Fruit fly (Drosophila melanogaster) whole organism, embryonic: ENCODE data around the gene tbrd-1.

Experiments used
- Ada2b ChIP-seq: fragments of 200-800 bp; sonication (Bioruptor generic); IDR thresholded peaks from 2 replicates; pipeline ENCODE4 v1.3.6; 2022; ENCODE audit warnings: missing biosample characterization, missing genetic modification characterization
- Atf6 ChIP-seq: fragments of 200-800 bp; sonication (Bioruptor generic); IDR thresholded peaks from 2 replicates; pipeline ENCODE4 v1.3.6; 2022; ENCODE audit warnings: missing biosample characterization, missing genetic modification characterization
- Bgb ChIP-seq: fragments of 200-800 bp; sonication (Bioruptor generic); IDR thresholded peaks from 2 replicates; pipeline ENCODE4 v1.3.6; 2022; ENCODE audit warnings: missing biosample characterization, missing genetic modification characterization; ENCODE audit not compliant: partially characterized antibody
- CG10431 ChIP-seq: fragments of 200-800 bp; sonication (Bioruptor generic); optimal IDR thresholded peaks from 3 replicates; lab custom pipeline; 2018; ENCODE audit warnings: missing biosample characterization, mild to moderate bottlenecking, missing genetic modification characterization
- CG10462 ChIP-seq: fragments of 200-800 bp; sonication (Bioruptor generic); optimal IDR thresholded peaks from 2 replicates; lab custom pipeline; 2016; ENCODE audit warnings: missing biosample characterization, missing genetic modification characterization
- CG14860 ChIP-seq: fragments of 200-800 bp; sonication (Bioruptor generic); IDR thresholded peaks from 3 replicates; pipeline ENCODE4 v1.3.6; 2022; ENCODE audit warnings: missing biosample characterization, missing genetic modification characterization; ENCODE audit not compliant: partially characterized antibody
- CG16813 ChIP-seq: fragments of 200-800 bp; sonication (Bioruptor generic); IDR thresholded peaks from 3 replicates; pipeline ENCODE4 v1.3.6; 2022; ENCODE audit warnings: missing biosample characterization, missing genetic modification characterization; ENCODE audit not compliant: partially characterized antibody
- CG18262 ChIP-seq: fragments of 200-800 bp; optimal IDR thresholded peaks from 3 replicates; lab custom pipeline; 2019; ENCODE audit warnings: missing biosample characterization, mild to moderate bottlenecking, missing genetic modification characterization, moderate library complexity
- CG18476 ChIP-seq: fragments of 200-800 bp; sonication (Bioruptor generic); optimal IDR thresholded peaks from 2 replicates; lab custom pipeline; 2016; ENCODE audit warnings: missing biosample characterization, mild to moderate bottlenecking, missing genetic modification characterization
- CG18764 ChIP-seq: fragments of 200-800 bp; sonication (Bioruptor generic); optimal IDR thresholded peaks from 3 replicates; lab custom pipeline; 2016; ENCODE audit warnings: missing biosample characterization, missing genetic modification characterization
- CG2889 ChIP-seq: fragments of 200-800 bp; sonication (Bioruptor generic); IDR thresholded peaks from 3 replicates; pipeline ENCODE4 v1.3.6; 2022; ENCODE audit warnings: missing biosample characterization, missing genetic modification characterization
- CG30431 ChIP-seq: fragments of 200-800 bp; sonication (Bioruptor generic); optimal IDR thresholded peaks from 2 replicates; lab custom pipeline; 2017; ENCODE audit warnings: missing biosample characterization, missing genetic modification characterization
- CG31388 ChIP-seq: fragments of 200-800 bp; sonication (Bioruptor generic); optimal IDR thresholded peaks from 2 replicates; lab custom pipeline; 2016; ENCODE audit warnings: missing biosample characterization, missing genetic modification characterization
- CG31441 ChIP-seq: fragments of 200-800 bp; sonication (Bioruptor generic); IDR thresholded peaks from 2 replicates; pipeline ENCODE4 v1.3.6; 2022; ENCODE audit warnings: missing biosample characterization, missing genetic modification characterization
- CG34224 ChIP-seq: fragments of 200-800 bp; sonication (Bioruptor generic); IDR thresholded peaks from 3 replicates; pipeline ENCODE4 v1.3.6; 2022; ENCODE audit warnings: missing biosample characterization, missing genetic modification characterization; ENCODE audit not compliant: partially characterized antibody
- CG4820 ChIP-seq: fragments of 200-800 bp; sonication (Bioruptor generic); optimal IDR thresholded peaks from 3 replicates; lab custom pipeline; 2016; ENCODE audit warnings: missing biosample characterization, missing genetic modification characterization
- CG8290 ChIP-seq, 3 experiments: fragments of 200-800 bp; sonication (Bioruptor generic); optimal IDR thresholded peaks; 2 replicates each; lab custom pipeline; 2016 to 2019; ENCODE audit warnings: missing biosample characterization in 3 of 3, missing genetic modification characterization in 3 of 3, mild to moderate bottlenecking in 2 of 3, moderate library complexity in 1 of 3
- CHES-1-like ChIP-seq: fragments of 200-800 bp; sonication (Bioruptor generic); optimal IDR thresholded peaks from 2 replicates; lab custom pipeline; 2016; ENCODE audit warnings: missing biosample characterization, missing genetic modification characterization
- Dref ChIP-seq: fragments of 200-800 bp; sonication (Bioruptor generic); IDR thresholded peaks from 2 replicates; pipeline ENCODE4 v1.3.6; 2022; ENCODE audit warnings: missing biosample characterization, missing genetic modification characterization
- Gug ChIP-seq: fragments of 200-800 bp; sonication (Bioruptor generic); IDR thresholded peaks from 4 replicates; pipeline ENCODE4 v1.3.6; 2022; ENCODE audit warnings: missing biosample characterization, missing genetic modification characterization
- H15 ChIP-seq: fragments of 200-800 bp; sonication (Bioruptor generic); IDR thresholded peaks from 3 replicates; pipeline ENCODE4 v1.3.6; 2022; ENCODE audit warnings: missing biosample characterization, missing genetic modification characterization
- H2.0 ChIP-seq: fragments of 200-800 bp; sonication (Bioruptor generic); IDR thresholded peaks from 2 replicates; pipeline ENCODE4 v1.3.6; 2022; ENCODE audit warnings: missing biosample characterization, missing genetic modification characterization
- HHEX ChIP-seq: fragments of 200-800 bp; sonication (Bioruptor generic); optimal IDR thresholded peaks from 3 replicates; lab custom pipeline; 2017; ENCODE audit warnings: missing biosample characterization, mild to moderate bottlenecking, missing genetic modification characterization, missing genetic modification reagents
- HLH3B ChIP-seq: fragments of 200-800 bp; sonication (Bioruptor generic); IDR thresholded peaks from 2 replicates; pipeline ENCODE4 v1.3.6; 2022; ENCODE audit warnings: missing biosample characterization, missing genetic modification characterization
- Hr3 ChIP-seq: fragments of 200-800 bp; sonication (Bioruptor generic); optimal IDR thresholded peaks from 3 replicates; lab custom pipeline; 2016; ENCODE audit warnings: missing biosample characterization, missing genetic modification characterization
- Mrtf ChIP-seq: fragments of 200-800 bp; sonication (Bioruptor generic); IDR thresholded peaks from 3 replicates; pipeline ENCODE4 v1.3.6; 2022; ENCODE audit warnings: missing biosample characterization, missing genetic modification characterization
- NK7.1 ChIP-seq: fragments of 200-800 bp; sonication (Bioruptor generic); optimal IDR thresholded peaks from 3 replicates; lab custom pipeline; 2016; ENCODE audit warnings: missing biosample characterization, missing genetic modification characterization
- Nf-YC ChIP-seq: fragments of 200-800 bp; optimal IDR thresholded peaks from 3 replicates; lab custom pipeline; 2019; ENCODE audit warnings: missing biosample characterization, mild to moderate bottlenecking, missing genetic modification characterization, moderate library complexity
- NfI ChIP-seq: fragments of 200-800 bp; sonication (Bioruptor generic); optimal IDR thresholded peaks from 3 replicates; lab custom pipeline; 2018; ENCODE audit warnings: missing biosample characterization, mild to moderate bottlenecking, missing genetic modification characterization, moderate library complexity
- Optix ChIP-seq: fragments of 200-800 bp; sonication (Bioruptor generic); IDR thresholded peaks from 3 replicates; pipeline ENCODE4 v1.3.6; 2022; ENCODE audit warnings: missing biosample characterization, missing genetic modification characterization
- PHDP ChIP-seq: fragments of 200-800 bp; sonication (Bioruptor generic); optimal IDR thresholded peaks from 3 replicates; lab custom pipeline; 2018; ENCODE audit warnings: missing biosample characterization, mild to moderate bottlenecking, missing genetic modification characterization, moderate library complexity
- Ptx1 ChIP-seq: fragments of 200-800 bp; sonication (Bioruptor generic); IDR thresholded peaks from 2 replicates; pipeline ENCODE4 v1.3.6; 2022; ENCODE audit warnings: missing biosample characterization, missing genetic modification characterization
- Rfx ChIP-seq: fragments of 200-800 bp; sonication (Bioruptor generic); IDR thresholded peaks from 2 replicates; pipeline ENCODE4 v1.3.6; 2022; ENCODE audit warnings: missing biosample characterization, missing genetic modification characterization
- Sox102F ChIP-seq: fragments of 200-800 bp; sonication (Bioruptor generic); optimal IDR thresholded peaks from 2 replicates; lab custom pipeline; 2018; ENCODE audit warnings: missing biosample characterization, mild to moderate bottlenecking, missing genetic modification characterization, moderate library complexity
- Ssrp ChIP-seq: fragments of 200-800 bp; sonication (Bioruptor generic); optimal IDR thresholded peaks from 2 replicates; lab custom pipeline; 2018; ENCODE audit warnings: missing biosample characterization, mild to moderate bottlenecking, missing genetic modification characterization, moderate library complexity
- Trl ChIP-seq, 3 experiments: fragments of >200 bp in 2 of 3; fragments of 200-800 bp in 1 of 3; sonication (Bioruptor generic) in 1 of 3; optimal IDR thresholded peaks; 2 replicates in 1 of 3; 3 replicates in 2 of 3; lab custom pipeline; 2016 to 2017; ENCODE audit warnings: missing biosample characterization in 1 of 3, missing genetic modification characterization in 1 of 3
- ara ChIP-seq: fragments of 200-800 bp; sonication (Bioruptor generic); IDR thresholded peaks from 2 replicates; pipeline ENCODE4 v1.3.6; 2022; ENCODE audit warnings: missing biosample characterization, missing genetic modification characterization
- ato ChIP-seq: fragments of 200-800 bp; sonication (Bioruptor generic); IDR thresholded peaks from 2 replicates; pipeline ENCODE4 v1.3.6; 2022; ENCODE audit warnings: missing biosample characterization, missing genetic modification characterization; ENCODE audit not compliant: partially characterized antibody
- bab2 ChIP-seq: fragments of 200-800 bp; sonication (Bioruptor generic); optimal IDR thresholded peaks from 2 replicates; lab custom pipeline; 2016; ENCODE audit warnings: missing biosample characterization, missing genetic modification characterization
- bigmax ChIP-seq: fragments of 200-800 bp; sonication (Bioruptor generic); optimal IDR thresholded peaks from 2 replicates; lab custom pipeline; 2018; ENCODE audit warnings: missing biosample characterization, mild to moderate bottlenecking, missing genetic modification characterization
- chn ChIP-seq: fragments of 200-800 bp; sonication (Bioruptor generic); optimal IDR thresholded peaks from 2 replicates; lab custom pipeline; 2016; ENCODE audit warnings: missing biosample characterization, missing genetic modification characterization
- corto ChIP-seq: fragments of 200-800 bp; sonication (Bioruptor generic); optimal IDR thresholded peaks from 2 replicates; lab custom pipeline; 2016; ENCODE audit warnings: missing biosample characterization, mild to moderate bottlenecking, missing genetic modification characterization, moderate library complexity
- dmrt99B ChIP-seq: fragments of 200-800 bp; sonication (Bioruptor generic); optimal IDR thresholded peaks from 2 replicates; lab custom pipeline; 2018; ENCODE audit warnings: missing biosample characterization, mild to moderate bottlenecking, missing genetic modification characterization, moderate library complexity
- fd3F ChIP-seq: fragments of 200-800 bp; sonication (Bioruptor generic); optimal IDR thresholded peaks from 2 replicates; lab custom pipeline; 2018; ENCODE audit warnings: missing biosample characterization, mild to moderate bottlenecking, missing genetic modification characterization, moderate library complexity
- gcm2 ChIP-seq: fragments of 200-800 bp; sonication (Bioruptor generic); optimal IDR thresholded peaks from 2 replicates; lab custom pipeline; 2016; ENCODE audit warnings: missing biosample characterization, missing genetic modification characterization
- gsb-n ChIP-seq: fragments of 200-800 bp; sonication (Bioruptor generic); optimal IDR thresholded peaks from 3 replicates; lab custom pipeline; 2018; ENCODE audit warnings: missing biosample characterization, mild to moderate bottlenecking, missing genetic modification characterization
- maf-S ChIP-seq: fragments of 200-800 bp; sonication (Bioruptor generic); optimal IDR thresholded peaks from 2 replicates; lab custom pipeline; 2016; ENCODE audit warnings: missing biosample characterization, missing genetic modification characterization
- pho ChIP-seq: fragments of 200-800 bp; sonication (Bioruptor generic); optimal IDR thresholded peaks from 2 replicates; lab custom pipeline; 2016; ENCODE audit warnings: missing biosample characterization, missing genetic modification characterization
- rib ChIP-seq: fragments of 200-800 bp; sonication (Bioruptor generic); IDR thresholded peaks from 2 replicates; pipeline ENCODE4 v1.3.6; 2022; ENCODE audit warnings: missing biosample characterization, missing genetic modification characterization

tbrd-1 gene

DNA sequence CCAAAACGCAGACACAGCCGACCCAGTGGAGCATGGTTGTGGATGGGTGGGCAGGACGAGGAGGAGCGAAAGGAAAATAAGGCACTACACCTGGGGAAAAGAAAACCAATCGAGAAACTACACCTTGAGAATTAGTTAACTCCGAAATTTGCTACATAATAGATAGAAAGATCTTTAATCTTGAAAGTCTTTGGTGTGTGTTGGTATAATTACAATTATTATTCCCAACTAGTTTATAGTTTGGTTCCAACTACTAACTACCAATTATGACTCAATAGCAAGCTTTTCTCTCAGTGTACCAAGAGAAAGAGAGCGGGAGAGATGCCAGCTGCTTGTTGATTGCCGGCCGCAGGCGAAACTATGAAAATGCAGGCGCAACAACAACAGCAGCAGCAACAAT, 19.2 kb downstream of the tbrd-1 start (continued):
- TF ChIP-seq ato, result no peak
- no peak for TF ChIP-seq Dref
- TF ChIP-seq gsb-n (tag; lab: Kevin White, UChicago), result no peak
- TF ChIP-seq gcm2 (GFP tag; lab: Kevin White, UChicago), result no peak
- TF ChIP-seq pho, result no peak
- no peak for TF ChIP-seq CHES-1-like (GFP tag; lab: Kevin White, UChicago)
- TF ChIP-seq CG31388 (GFP tag; lab: Kevin White, UChicago), result no peak
- TF ChIP-seq Sox102F, result peak; percentile 24
- no peak for TF ChIP-seq Ada2b (GFP tag; lab: Robert Waterston, UW)
- no peak for TF ChIP-seq Mrtf (GFP tag; lab: Robert Waterston, UW)

DNA sequence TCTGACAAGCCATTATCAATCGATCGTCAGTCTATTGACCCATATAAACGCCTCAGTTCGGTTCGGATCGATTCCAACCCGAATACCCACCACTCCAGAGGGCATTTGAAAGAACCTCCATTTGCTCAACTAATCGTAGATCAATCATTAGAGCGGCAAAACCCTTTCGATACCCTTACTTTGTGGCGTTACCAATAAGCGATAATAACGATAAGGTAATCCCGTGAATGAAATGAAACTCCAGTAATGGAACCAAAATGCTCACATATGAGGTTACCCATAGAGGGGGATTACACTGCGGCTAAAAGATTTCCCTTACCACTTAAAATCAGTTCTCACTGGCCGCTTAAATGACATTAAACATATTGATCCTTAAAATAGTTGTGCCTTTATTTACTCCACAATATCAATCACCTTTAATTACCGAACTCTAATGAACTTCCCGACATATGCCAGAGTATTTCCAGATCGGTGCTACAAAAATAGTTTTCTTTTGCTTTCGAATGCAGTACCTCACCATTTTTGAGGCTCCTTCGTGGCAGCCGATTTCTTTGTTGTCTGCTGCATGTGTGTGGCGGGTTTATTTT, 20.7 kb downstream of the tbrd-1 start:
- TF ChIP-seq CG4820 (peak; percentile 30), CG30431 (GFP tag; lab: Kevin White, UChicago) (peak; percentile 22), Trl (optimal IDR thresholded peaks at IDR 0.05; lab: Kevin White, UChicago) (no peak), Trl (GFP tag; optimal IDR thresholded peaks at IDR 0.05; lab: Kevin White, UChicago) (no peak), CG18764 (no peak), Nf-YC (tag; lab: Kevin White, UChicago) (no peak), Atf6 (no peak), gsb-n (tag; lab: Kevin White, UChicago) (peak; percentile 14), CG18262 (tag; lab: Kevin White, UChicago) (peak; percentile 65), CG34224 (GFP tag; lab: Robert Waterston, UW) (no peak), Bgb (GFP tag; lab: Robert Waterston, UW) (no peak), rib (GFP tag; lab: Robert Waterston, UW) (no peak), PHDP (peak; percentile 14), CG2889 (GFP tag; lab: Robert Waterston, UW) (no peak), maf-S (GFP tag; lab: Kevin White, UChicago) (no peak), NfI (GFP tag; lab: Kevin White, UChicago) (no peak), CG10431 (GFP tag; lab: Kevin White, UChicago) (no peak), CG31441 (GFP tag; lab: Robert Waterston, UW) (peak; percentile 48), CG16813 (GFP tag; lab: Robert Waterston, UW) (no peak), ara (GFP tag; lab: Robert Waterston, UW) (peak; percentile 55), Ssrp (tag; lab: Kevin White, UChicago) (peak; percentile 37), CG14860 (no peak), H2.0 (GFP tag; lab: Robert Waterston, UW) (no peak), fd3F (GFP tag; lab: Kevin White, UChicago) (no peak), dmrt99B (peak; percentile 53), Ptx1 (GFP tag; lab: Robert Waterston, UW) (peak; percentile 28; the same call in 1 of the 2 replicates), CG10462 (GFP tag; lab: Kevin White, UChicago) (peak; percentile 1), bab2 (GFP tag; lab: Kevin White, UChicago) (no peak), chn (peak; percentile 13), HHEX (GFP tag; lab: Kevin White, UChicago) (peak; percentile 18), Rfx (GFP tag; lab: Robert Waterston, UW) (no peak), corto (no peak), Hr3 (peak; percentile 33), Gug (GFP tag; lab: Robert Waterston, UW) (no peak), HLH3B (peak; percentile 35; the same call in 1 of the 2 replicates), H15 (GFP tag; lab: Robert Waterston, UW) (no peak), CG18476 (GFP tag; lab: Kevin White, UChicago) (no peak), Optix (GFP tag; lab: Robert Waterston, UW) (peak; percentile 37; the same call in 1 of the 3 replicates), CG8290 (GFP tag; optimal IDR thresholded peaks at IDR 0.05; lab: Kevin White, UChicago) (peak; percentile 25), CG8290 (tag; optimal IDR thresholded peaks at IDR 0.05; lab: Kevin White, UChicago) (no peak), bigmax (no peak), NK7.1 (no peak)
